Fruit fly (Drosophila melanogaster): ENCODE measurements around the gene mab-21.

The mab-21 gene

dm6 chrX:5977113-5977512, 35.9 kb downstream of the mab-21 start:
- TF ChIP-seq yki (optimal IDR thresholded peaks at IDR 0.05) (no peak), CG17802 (tag; optimal IDR thresholded peaks at IDR 0.05) (no peak), CG12071 (GFP tag; optimal IDR thresholded peaks at IDR 0.05) (no peak), eyg (GFP tag; optimal IDR thresholded peaks at IDR 0.05) (no peak), zen (tag; optimal IDR thresholded peaks at IDR 0.05) (no peak), CG3995 (GFP tag; optimal IDR thresholded peaks at IDR 0.05) (no peak), peb (GFP tag; IDR thresholded peaks at IDR 0.05) (no peak), danr (GFP tag; IDR thresholded peaks at IDR 0.05) (no peak), Mad (GFP tag; optimal IDR thresholded peaks at IDR 0.05) (no peak), Ets65A (GFP tag) (no peak), hbn (GFP tag; IDR thresholded peaks at IDR 0.05; ENCODE audit: partially characterized antibody) (no peak), pzg (GFP tag; optimal IDR thresholded peaks at IDR 0.05) (no peak), CG12769 (tag; optimal IDR thresholded peaks at IDR 0.05) (no peak), CG2199 (GFP tag; IDR thresholded peaks at IDR 0.05) (no peak), CG18599 (GFP tag; optimal IDR thresholded peaks at IDR 0.05) (peak; percentile 0), CG2678 (tag; optimal IDR thresholded peaks at IDR 0.05) (peak; percentile 39), CG17328 (GFP tag; IDR thresholded peaks at IDR 0.05) (no peak), stc (GFP tag; IDR thresholded peaks at IDR 0.05) (no peak), CG12391 (tag; optimal IDR thresholded peaks at IDR 0.05) (no peak), CG34376 (GFP tag; optimal IDR thresholded peaks at IDR 0.05) (no peak), MBD-R2 (GFP tag; IDR thresholded peaks at IDR 0.05) (no peak), Dfd (GFP tag; optimal IDR thresholded peaks at IDR 0.05) (no peak), CG17186 (GFP tag; optimal IDR thresholded peaks at IDR 0.05) (no peak), crc (GFP tag; optimal IDR thresholded peaks at IDR 0.05) (no peak), onecut (GFP tag; IDR thresholded peaks at IDR 0.05) (no peak), CG10321 (GFP tag; IDR thresholded peaks at IDR 0.05) (no peak), dmrt99B (tag; optimal IDR thresholded peaks at IDR 0.05) (peak; percentile 21), CG6175 (GFP tag; IDR thresholded peaks at IDR 0.05) (no peak), CG3281 (GFP tag; optimal IDR thresholded peaks at IDR 0.05) (no peak), Camta (GFP tag; optimal IDR thresholded peaks at IDR 0.05) (no peak), Taf1 (GFP tag; IDR thresholded peaks at IDR 0.05) (no peak), H15 (GFP tag; IDR thresholded peaks at IDR 0.05) (no peak), corto (GFP tag; optimal IDR thresholded peaks at IDR 0.05) (no peak), CG17912 (GFP tag; optimal IDR thresholded peaks at IDR 0.05) (no peak), gce (GFP tag; IDR thresholded peaks at IDR 0.05) (no peak), Hr51 (GFP tag; optimal IDR thresholded peaks at IDR 0.05) (peak in 1 of 2 experiments; percentile 36), trem (tag; optimal IDR thresholded peaks at IDR 0.05) (no peak), CG8388 (GFP tag; optimal IDR thresholded peaks at IDR 0.05) (no peak), CG15601 (tag; optimal IDR thresholded peaks at IDR 0.05) (no peak), bcd (GFP tag; optimal IDR thresholded peaks at IDR 0.05) (no peak), maf-S (GFP tag; optimal IDR thresholded peaks at IDR 0.05) (no peak), CG12659 (GFP tag; optimal IDR thresholded peaks at IDR 0.05) (peak; percentile 16), Hr39 (optimal IDR thresholded peaks at IDR 0.05) (no peak), abd-A (tag; optimal IDR thresholded peaks at IDR 0.05) (no peak), CG17385 (GFP tag; optimal IDR thresholded peaks at IDR 0.05) (no peak), zf30C (GFP tag; optimal IDR thresholded peaks at IDR 0.05) (no peak), CG30403 (GFP tag; optimal IDR thresholded peaks at IDR 0.05) (peak; percentile 22), CG17568 (GFP tag; optimal IDR thresholded peaks at IDR 0.05) (no peak), CG15696 (tag; optimal IDR thresholded peaks at IDR 0.05) (no peak), Ssrp (tag; optimal IDR thresholded peaks at IDR 0.05) (no peak), wdn (GFP tag; IDR thresholded peaks at IDR 0.05) (no peak), CG6765 (GFP tag; optimal IDR thresholded peaks at IDR 0.05) (no peak), tx (GFP tag; optimal IDR thresholded peaks at IDR 0.05) (no peak)
